Worm (Caenorhabditis elegans) whole organism, mixed stage, embryonic: ENCODE data around the gene pkg-2.

Experiments used
- lin-13 ChIP-seq: fragments of 150-350 bp; optimal IDR thresholded peaks from 2 replicates; lab custom pipeline; 2014; ENCODE audit warnings: missing biosample characterization, missing genetic modification characterization
- nhr-237 ChIP-seq: fragments of 150-350 bp; optimal IDR thresholded peaks from 2 replicates; lab custom pipeline; 2014; ENCODE audit warnings: missing biosample characterization, missing genetic modification characterization
- snpc-4 ChIP-seq: fragments of 150-350 bp; optimal IDR thresholded peaks from 2 replicates; lab custom pipeline; 2014; ENCODE audit warnings: missing biosample characterization, missing genetic modification characterization
- unc-62 ChIP-seq: fragments of 150-350 bp; optimal IDR thresholded peaks from 2 replicates; lab custom pipeline; 2014; ENCODE audit warnings: missing biosample characterization, missing genetic modification reagents, missing genetic modification characterization

DNA sequence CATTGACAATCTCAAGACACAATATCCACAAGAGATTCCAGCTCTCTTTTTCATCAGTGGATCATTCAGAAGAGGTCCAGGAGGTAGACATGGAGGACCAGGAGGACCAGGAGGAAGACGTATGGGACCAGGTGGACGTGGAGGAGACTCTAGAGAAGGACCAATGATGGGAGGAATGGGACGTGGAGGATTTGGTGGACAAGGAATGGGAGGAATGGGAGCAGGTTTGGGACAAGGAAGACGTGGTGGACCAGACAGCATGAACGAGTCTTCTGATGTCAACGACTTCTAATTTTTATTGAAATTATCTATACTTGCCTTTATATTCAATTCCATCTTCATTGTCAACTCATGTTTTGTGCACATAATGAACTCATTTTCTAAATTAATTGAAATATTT is 32.7 kb upstream of the pkg-2 start:
- TF ChIP-seq lin-13 (no peak), nhr-237 (tag; lab: Kevin White, UChicago) (no peak), unc-62 (no peak), snpc-4 (no peak)
